Worm (Caenorhabditis elegans): Measurements from ENCODE around the gene nhr-27.
A peak's percentile ranks its signal among the peaks of the same experiment; 100 is the strongest.

Gene nhr-27

ce11 chrX:12750805-12751204 is 57.3 kb downstream of the nhr-27 start:
- TF ChIP-seq crh-2 (tag; optimal IDR thresholded peaks at IDR 0.05) (no peak), F13H6.1 (tag; optimal IDR thresholded peaks at IDR 0.05) (peak; percentile 47)

- TF ChIP-seq blmp-1 (tag; optimal IDR thresholded peaks at IDR 0.05; ENCODE audit: insufficient read depth), result no peak
- no peak for TF ChIP-seq elt-1 (tag; optimal IDR thresholded peaks at IDR 0.05)
- TF ChIP-seq skn-1 (tag; optimal IDR thresholded peaks at IDR 0.05), result no peak
- TF ChIP-seq F13H6.1 (tag; optimal IDR thresholded peaks at IDR 0.05), result peak; percentile 63
- no peak for TF ChIP-seq sma-3 (GFP tag; optimal IDR thresholded peaks at IDR 0.05)
- no peak for TF ChIP-seq nhr-11 (tag; optimal IDR thresholded peaks at IDR 0.05)
- TF ChIP-seq zag-1 (tag; optimal IDR thresholded peaks at IDR 0.05), result no peak
- TF ChIP-seq crh-2 (tag; optimal IDR thresholded peaks at IDR 0.05), result no peak
- TF ChIP-seq nhr-129 (tag; optimal IDR thresholded peaks at IDR 0.05), result peak; percentile 22
These were observed 58.4 kb downstream of the nhr-27 start, which contains the start of gene pgp-14 for ce11 chrX:12749530-12750240. TSS of gene pgp-14 (minus strand) at chrX:12749580.

- TF ChIP-seq dmd-4 (tag; optimal IDR thresholded peaks at IDR 0.05) (no peak), nhr-25 (tag; optimal IDR thresholded peaks at IDR 0.05) (no peak), sem-4 (tag; optimal IDR thresholded peaks at IDR 0.05) (no peak)
These were observed 69.7 kb downstream of the nhr-27 start, which contains the start of gene pgp-13 for ce11 chrX:12738454-12738853. TSS of gene pgp-13 (plus strand) at chrX:12738754.

ce11 chrX:12731188-12731857 is 76.8 kb downstream of the nhr-27 start, which contains the start of gene pgp-12:
TSS of gene pgp-12 (plus strand) at chrX:12731807.
- TF ChIP-seq nhr-77 (tag; optimal IDR thresholded peaks at IDR 0.05) (no peak), ceh-82 (tag; optimal IDR thresholded peaks at IDR 0.05) (no peak), nhr-237 (tag; optimal IDR thresholded peaks at IDR 0.05) (no peak)

ce11 chrX:12730075-12730474 is 78.0 kb downstream of the nhr-27 start:
- no peak for TF ChIP-seq lsy-2 (tag; optimal IDR thresholded peaks at IDR 0.05)
- TF ChIP-seq unc-62 (GFP tag; optimal IDR thresholded peaks at IDR 0.05), result no peak
- TF ChIP-seq lin-11 (tag; optimal IDR thresholded peaks at IDR 0.05), result no peak
- no peak for TF ChIP-seq blmp-1 (tag; optimal IDR thresholded peaks at IDR 0.05; ENCODE audit: insufficient read depth)
- no peak for TF ChIP-seq fos-1 (tag; optimal IDR thresholded peaks at IDR 0.05)
- no peak for TF ChIP-seq sma-9 (GFP tag; optimal IDR thresholded peaks at IDR 0.05)
- no peak for TF ChIP-seq sma-9 (tag; optimal IDR thresholded peaks at IDR 0.05)
- TF ChIP-seq nhr-25 (tag; optimal IDR thresholded peaks at IDR 0.05), result no peak
- no peak for TF ChIP-seq nhr-237 (tag; optimal IDR thresholded peaks at IDR 0.05)
- no peak for TF ChIP-seq nhr-11 (tag; optimal IDR thresholded peaks at IDR 0.05)
- TF ChIP-seq nhr-12 (tag; optimal IDR thresholded peaks at IDR 0.05), result no peak

ce11 chrX:12726129-12726528 is 82.0 kb downstream of the nhr-27 start:
- TF ChIP-seq lin-11 (tag; optimal IDR thresholded peaks at IDR 0.05), result peak; percentile 18
- TF ChIP-seq ceh-82 (tag; optimal IDR thresholded peaks at IDR 0.05), result no peak

ce11 chrX:12721429-12721828 is 86.7 kb downstream of the nhr-27 start:
- TF ChIP-seq lin-13 (GFP tag; optimal IDR thresholded peaks at IDR 0.05), result no peak

ce11 chrX:12713014-12713413 is 95.1 kb downstream of the nhr-27 start:
- TF ChIP-seq C34F6.9 (tag; optimal IDR thresholded peaks at IDR 0.05), result peak; percentile 31
- TF ChIP-seq lsy-2 (tag; optimal IDR thresholded peaks at IDR 0.05), result peak in 1 of 2 experiments; percentile 0
- TF ChIP-seq nhr-129 (tag; optimal IDR thresholded peaks at IDR 0.05), result peak; percentile 36
- no peak for TF ChIP-seq lin-13 (GFP tag; optimal IDR thresholded peaks at IDR 0.05)
- no peak for TF ChIP-seq nhr-12 (tag; optimal IDR thresholded peaks at IDR 0.05)

Data from whole organism, L2 larva.